Worm (Caenorhabditis elegans): Measurements from ENCODE around the gene str-96.

The str-96 gene

ce11 chrV:15268302-15268701, 25.5 kb downstream of the str-96 start, which contains the start of gene srw-22:
srw-22 (plus strand) TSS chrV:15268602.
- no peak for TF ChIP-seq nhr-90 (tag; optimal IDR thresholded peaks at IDR 0.05)
- TF ChIP-seq fkh-3 (tag; optimal IDR thresholded peaks at IDR 0.05) = no peak
- TF ChIP-seq B0261.1 (tag; optimal IDR thresholded peaks at IDR 0.05) = no peak
- TF ChIP-seq ccch-3 (GFP tag; optimal IDR thresholded peaks at IDR 0.05) = no peak
- TF ChIP-seq snpc-3.4 (tag; optimal IDR thresholded peaks at IDR 0.05) = no peak
- no peak for TF ChIP-seq mel-28 (tag; optimal IDR thresholded peaks at IDR 0.05; ENCODE audit: borderline replicate concordance)
- TF ChIP-seq Y53G8AR.9 (GFP tag; conservative IDR thresholded peaks at IDR 0.05) = no peak
- no peak for TF ChIP-seq lin-26 (GFP tag; IDR thresholded peaks at IDR 0.05)
- TF ChIP-seq nhr-179 (tag; optimal IDR thresholded peaks at IDR 0.05) = no peak
- TF ChIP-seq rpc-1 (optimal IDR thresholded peaks at IDR 0.05) = no peak
- TF ChIP-seq rpc-1 (tag; optimal IDR thresholded peaks at IDR 0.05) = no peak
- TF ChIP-seq ceh-27 (GFP tag; optimal IDR thresholded peaks at IDR 0.05) = no peak
- no peak for TF ChIP-seq hmg-1.2 (GFP tag; IDR thresholded peaks at IDR 0.05)
- no peak for TF ChIP-seq snpc-4 (GFP tag; optimal IDR thresholded peaks at IDR 0.05)
- no peak for TF ChIP-seq snpc-4 (tag; optimal IDR thresholded peaks at IDR 0.05)
- TF ChIP-seq athp-1 (tag; optimal IDR thresholded peaks at IDR 0.05) = no peak
- TF ChIP-seq mxl-1 (tag; optimal IDR thresholded peaks at IDR 0.05) = no peak
- no peak for TF ChIP-seq D2030.7 (GFP tag; IDR thresholded peaks at IDR 0.05)
- no peak for TF ChIP-seq mcd-1 (GFP tag; IDR thresholded peaks at IDR 0.05)
- TF ChIP-seq Y79H2A.3 (GFP tag; conservative IDR thresholded peaks at IDR 0.05) = no peak

ce11 chrV:15267405-15267804, 26.4 kb downstream of the str-96 start, which contains the start of gene T10H4.13:
T10H4.13 (minus strand) TSS chrV:15267505.
- no peak for TF ChIP-seq hsf-1 (GFP tag; IDR thresholded peaks at IDR 0.05)
- no peak for TF ChIP-seq F55B11.4 (tag; optimal IDR thresholded peaks at IDR 0.05; ENCODE audit: borderline replicate concordance, insufficient read depth)
- no peak for TF ChIP-seq ets-4 (GFP tag; optimal IDR thresholded peaks at IDR 0.05)
- no peak for TF ChIP-seq somi-1 (GFP tag; optimal IDR thresholded peaks at IDR 0.05)
- no peak for TF ChIP-seq unc-130 (GFP tag; optimal IDR thresholded peaks at IDR 0.05)
- no peak for TF ChIP-seq tlf-1 (GFP tag; optimal IDR thresholded peaks at IDR 0.05)
- TF ChIP-seq nhr-27 (tag; optimal IDR thresholded peaks at IDR 0.05) = no peak
- TF ChIP-seq F57A8.1 (GFP tag; optimal IDR thresholded peaks at IDR 0.05) = no peak
- TF ChIP-seq madf-10 (tag; optimal IDR thresholded peaks at IDR 0.05) = no peak
- no peak for TF ChIP-seq lag-1 (GFP tag; IDR thresholded peaks at IDR 0.05)
- TF ChIP-seq zim-3 (tag; optimal IDR thresholded peaks at IDR 0.05) = no peak
- no peak for TF ChIP-seq gei-17 (GFP tag; optimal IDR thresholded peaks at IDR 0.05)
- TF ChIP-seq akir-1 (GFP tag; optimal IDR thresholded peaks at IDR 0.05) = no peak
- no peak for TF ChIP-seq ceh-91 (GFP tag; IDR thresholded peaks at IDR 0.05)

DNA sequence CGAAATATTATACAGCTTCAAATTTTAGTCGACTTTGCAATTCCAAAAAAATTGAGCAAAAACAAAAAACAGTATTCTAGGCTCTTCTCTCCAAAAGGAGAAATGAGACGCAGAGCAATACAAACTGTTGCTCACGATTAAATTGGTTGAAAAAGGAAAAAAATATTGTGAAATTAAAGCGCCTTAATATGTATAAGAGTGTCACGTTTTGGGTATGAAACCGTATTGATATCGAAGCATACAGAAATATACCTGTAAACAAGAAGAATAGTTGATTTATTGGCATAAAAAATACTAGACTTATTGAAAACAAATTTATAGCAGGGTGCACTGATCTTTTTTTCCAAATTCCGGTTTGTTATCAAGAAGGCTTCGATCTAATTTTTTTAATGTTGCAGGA, 28.0 kb downstream of the str-96 start, which contains the start of gene M01B2.13:
TSS of gene M01B2.13 (minus strand) at position 101 of the 400 bp plus-strand sequence.
- TF ChIP-seq rpc-1 (optimal IDR thresholded peaks at IDR 0.05) = no peak
- TF ChIP-seq rpc-1 (tag; optimal IDR thresholded peaks at IDR 0.05) = no peak
- no peak for TF ChIP-seq madf-10 (tag; optimal IDR thresholded peaks at IDR 0.05)
- TF ChIP-seq ekl-4 (GFP tag; IDR thresholded peaks at IDR 0.05) = no peak
- TF ChIP-seq nfyb-1 (GFP tag; IDR thresholded peaks at IDR 0.05) = no peak
- TF ChIP-seq pbrm-1 (GFP tag; IDR thresholded peaks at IDR 0.05) = no peak
- TF ChIP-seq ceh-100 (GFP tag; IDR thresholded peaks at IDR 0.05) = no peak
- TF ChIP-seq efl-1 (GFP tag; optimal IDR thresholded peaks at IDR 0.05) = no peak
- no peak for TF ChIP-seq cebp-2 (GFP tag; IDR thresholded peaks at IDR 0.05)

All from whole organism, young adult.